Worm (Caenorhabditis elegans) whole organism, L1 larva: ENCODE measurements around the gene Y116F11B.7.

Experiments
- C04F5.9 ChIP-seq: sonication (generic microtip); optimal IDR thresholded peaks from 2 replicates; lab custom pipeline; 2016; ENCODE audit warnings: missing genetic modification characterization, missing compliant biosample characterization
- C16A3.4 ChIP-seq: fragments of 150-350 bp; optimal IDR thresholded peaks from 2 replicates; lab custom pipeline; 2014; ENCODE audit warnings: missing biosample characterization, missing genetic modification characterization
- C34B4.2 ChIP-seq: sonication (generic microtip); optimal IDR thresholded peaks from 2 replicates; lab custom pipeline; 2017; ENCODE audit warnings: mild to moderate bottlenecking, missing genetic modification characterization, missing compliant biosample characterization
- F16B12.6 ChIP-seq: fragments of 150-350 bp; optimal IDR thresholded peaks from 2 replicates; lab custom pipeline; 2014; ENCODE audit warnings: missing biosample characterization, missing genetic modification characterization
- Y116A8C.19 ChIP-seq: sonication (generic microtip); optimal IDR thresholded peaks from 2 replicates; lab custom pipeline; 2016; ENCODE audit warnings: missing compliant biosample characterization, missing genetic modification characterization, borderline replicate concordance
- aha-1 ChIP-seq: fragments of 150-350 bp; optimal IDR thresholded peaks from 2 replicates; lab custom pipeline; 2014; ENCODE audit warnings: missing biosample characterization, missing genetic modification characterization
- ama-1 ChIP-seq: fragments of 150-350 bp; optimal IDR thresholded peaks from 2 replicates; lab custom pipeline; 2014
- blmp-1 ChIP-seq: fragments of 150-350 bp; optimal IDR thresholded peaks from 2 replicates; lab custom pipeline; 2014; ENCODE audit warnings: missing biosample characterization, missing genetic modification characterization
- ceh-63 ChIP-seq: fragments of 200-800 bp; sonication (Bioruptor generic); optimal IDR thresholded peaks from 2 replicates; lab custom pipeline; 2018; ENCODE audit warnings: mild to moderate bottlenecking, missing genetic modification characterization, missing compliant biosample characterization
- ceh-8 ChIP-seq: fragments of 200-800 bp; sonication (Bioruptor generic); optimal IDR thresholded peaks from 2 replicates; lab custom pipeline; 2018; ENCODE audit warnings: mild to moderate bottlenecking, missing genetic modification characterization, moderate library complexity, missing compliant biosample characterization
- ceh-82 ChIP-seq, 3 experiments: fragments of 150-350 bp in 1 of 3; sonication (generic microtip) in 2 of 3; optimal IDR thresholded peaks; 2 replicates each; lab custom pipeline; 2014 to 2017; ENCODE audit warnings: missing biosample characterization in 3 of 3, missing genetic modification characterization in 3 of 3
- ceh-88 ChIP-seq: fragments of 200-800 bp; sonication (Bioruptor generic); IDR thresholded peaks from 2 replicates; pipeline ENCODE4 v1.3.6; 2022; ENCODE audit warnings: missing genetic modification characterization, missing compliant biosample characterization
- ces-1 ChIP-seq: fragments of 150-350 bp; optimal IDR thresholded peaks from 2 replicates; lab custom pipeline; 2014; ENCODE audit warnings: missing biosample characterization, missing genetic modification reagents, missing genetic modification characterization
- dsc-1 ChIP-seq: sonication (generic microtip); optimal IDR thresholded peaks from 2 replicates; lab custom pipeline; 2016; ENCODE audit warnings: mild to moderate bottlenecking, missing genetic modification characterization, missing compliant biosample characterization
- efl-1 ChIP-seq, 4 experiments: fragments of 150-350 bp; optimal IDR thresholded peaks in 3 of 4; peaks in 1 of 4; 1 replicate in 1 of 4; 2 replicates in 3 of 4; lab custom pipeline; 2014; ENCODE audit warnings: missing biosample characterization in 2 of 4, missing genetic modification characterization in 2 of 4, missing genetic modification reagents in 2 of 4
- efl-3 ChIP-seq: fragments of 200-800 bp; sonication (Bioruptor generic); optimal IDR thresholded peaks from 2 replicates; lab custom pipeline; 2018; ENCODE audit warnings: mild to moderate bottlenecking, missing genetic modification characterization, missing compliant biosample characterization
- egl-27 ChIP-seq, 2 experiments: fragments of 150-350 bp in 1 of 2; sonication (generic microtip); optimal IDR thresholded peaks; 3 replicates each; lab custom pipeline; 2017 to 2018; ENCODE audit warnings: missing biosample characterization in 2 of 2, missing genetic modification characterization in 2 of 2, missing genetic modification reagents in 2 of 2
- elt-2 ChIP-seq: sonication (generic microtip); optimal IDR thresholded peaks from 2 replicates; lab custom pipeline; 2016; ENCODE audit warnings: missing genetic modification characterization, mild to moderate bottlenecking, inconsistent platforms, missing compliant biosample characterization, missing genetic modification reagents
- ets-5 ChIP-seq: fragments of 200-800 bp; sonication (Bioruptor generic); IDR thresholded peaks from 2 replicates; pipeline ENCODE4 v1.3.6; 2022; ENCODE audit warnings: missing genetic modification characterization, missing compliant biosample characterization
- hlh-4 ChIP-seq: sonication (generic microtip); optimal IDR thresholded peaks from 2 replicates; lab custom pipeline; 2016; ENCODE audit warnings: mild to moderate bottlenecking, missing genetic modification characterization, missing compliant biosample characterization
- hpl-2 ChIP-seq: fragments of 150-350 bp; optimal IDR thresholded peaks from 2 replicates; lab custom pipeline; 2014; ENCODE audit warnings: missing biosample characterization, missing genetic modification reagents, missing genetic modification characterization
- isw-1 ChIP-seq: fragments of 200-800 bp; sonication (Bioruptor generic); IDR thresholded peaks from 2 replicates; pipeline ENCODE4 v1.3.6; 2022; ENCODE audit warnings: missing genetic modification characterization, missing compliant biosample characterization
- jun-1 ChIP-seq: fragments of 150-350 bp; optimal IDR thresholded peaks from 2 replicates; lab custom pipeline; 2014; ENCODE audit warnings: missing biosample characterization, missing genetic modification reagents, missing genetic modification characterization
- lin-15B ChIP-seq: fragments of 150-350 bp; sonication (generic microtip); optimal IDR thresholded peaks from 3 replicates; lab custom pipeline; 2014; ENCODE audit warnings: missing biosample characterization, missing genetic modification characterization
- lin-35 ChIP-seq, 2 experiments: fragments of 150-350 bp; optimal IDR thresholded peaks; 2 replicates each; lab custom pipeline; 2014; ENCODE audit warnings: missing biosample characterization in 2 of 2, missing genetic modification characterization in 2 of 2, missing genetic modification reagents in 2 of 2
- lin-39 ChIP-seq: fragments of 150-350 bp; optimal IDR thresholded peaks from 2 replicates; lab custom pipeline; 2014; ENCODE audit warnings: missing biosample characterization, missing genetic modification reagents, missing genetic modification characterization
- lir-3 ChIP-seq: sonication (generic microtip); optimal IDR thresholded peaks from 2 replicates; lab custom pipeline; 2016; ENCODE audit warnings: mild to moderate bottlenecking, missing genetic modification characterization, moderate library complexity, missing compliant biosample characterization; ENCODE audit not compliant: poor library complexity
- lsy-2 ChIP-seq, 2 experiments: fragments of 150-350 bp; optimal IDR thresholded peaks; 2 replicates each; lab custom pipeline; 2014; ENCODE audit warnings: missing biosample characterization in 2 of 2, missing genetic modification characterization in 2 of 2
- mep-1 ChIP-seq: fragments of 150-350 bp; optimal IDR thresholded peaks from 2 replicates; lab custom pipeline; 2014; ENCODE audit warnings: missing biosample characterization, missing genetic modification characterization
- nhr-11 ChIP-seq: fragments of 150-350 bp; optimal IDR thresholded peaks from 2 replicates; lab custom pipeline; 2014; ENCODE audit warnings: missing biosample characterization, missing genetic modification characterization
- nhr-12 ChIP-seq: sonication (generic microtip); optimal IDR thresholded peaks from 2 replicates; lab custom pipeline; 2017; ENCODE audit warnings: missing biosample characterization, missing genetic modification characterization
- nhr-19 ChIP-seq: fragments of 200-800 bp; sonication (Bioruptor generic); conservative IDR thresholded peaks from 2 replicates; pipeline ENCODE4 v1.3.6; 2022; ENCODE audit warnings: missing genetic modification characterization, missing compliant biosample characterization
- nhr-237 ChIP-seq: fragments of 150-350 bp; optimal IDR thresholded peaks from 2 replicates; lab custom pipeline; 2014; ENCODE audit warnings: missing biosample characterization, missing genetic modification characterization
- nhr-28 ChIP-seq: fragments of 150-350 bp; optimal IDR thresholded peaks from 2 replicates; lab custom pipeline; 2014; ENCODE audit warnings: missing biosample characterization, missing genetic modification characterization
- nhr-71 ChIP-seq: sonication (generic microtip); optimal IDR thresholded peaks from 2 replicates; lab custom pipeline; 2016; ENCODE audit warnings: mild to moderate bottlenecking, missing genetic modification characterization, moderate library complexity, missing compliant biosample characterization
- nhr-77 ChIP-seq: fragments of 150-350 bp; optimal IDR thresholded peaks from 2 replicates; lab custom pipeline; 2014; ENCODE audit warnings: missing biosample characterization, missing genetic modification characterization
- nhr-84 ChIP-seq: sonication (generic microtip); optimal IDR thresholded peaks from 2 replicates; lab custom pipeline; 2017; ENCODE audit warnings: missing biosample characterization, missing genetic modification characterization
- pax-3 ChIP-seq: fragments of 200-800 bp; sonication (Bioruptor generic); optimal IDR thresholded peaks from 2 replicates; lab custom pipeline; 2018; ENCODE audit warnings: mild to moderate bottlenecking, missing genetic modification characterization, moderate library complexity, missing compliant biosample characterization
- rnt-1 ChIP-seq: sonication (generic microtip); optimal IDR thresholded peaks from 2 replicates; lab custom pipeline; 2016; ENCODE audit warnings: mild to moderate bottlenecking, missing genetic modification characterization, moderate library complexity, missing compliant biosample characterization
- snu-23 ChIP-seq: sonication (generic microtip); optimal IDR thresholded peaks from 2 replicates; lab custom pipeline; 2016; ENCODE audit warnings: missing genetic modification characterization, missing compliant biosample characterization
- sptf-1 ChIP-seq: fragments of 150-350 bp; optimal IDR thresholded peaks from 2 replicates; lab custom pipeline; 2014; ENCODE audit warnings: missing biosample characterization, missing genetic modification characterization
- sup-37 ChIP-seq: fragments of 200-800 bp; sonication (Bioruptor generic); optimal IDR thresholded peaks from 2 replicates; lab custom pipeline; 2018; ENCODE audit warnings: mild to moderate bottlenecking, missing genetic modification characterization, missing compliant biosample characterization
- swsn-7 ChIP-seq: sonication (generic microtip); optimal IDR thresholded peaks from 2 replicates; lab custom pipeline; 2016; ENCODE audit warnings: missing genetic modification characterization, missing compliant biosample characterization
- tbx-2 ChIP-seq: sonication (generic microtip); optimal IDR thresholded peaks from 2 replicates; lab custom pipeline; 2016; ENCODE audit warnings: missing genetic modification characterization, missing compliant biosample characterization
- tlp-1 ChIP-seq: fragments of 150-350 bp; optimal IDR thresholded peaks from 2 replicates; lab custom pipeline; 2014; ENCODE audit warnings: missing biosample characterization, missing genetic modification characterization
- unc-130 ChIP-seq: fragments of 150-350 bp; optimal IDR thresholded peaks from 2 replicates; lab custom pipeline; 2017; ENCODE audit warnings: missing biosample characterization, missing genetic modification characterization, inconsistent platforms
- unc-86 ChIP-seq: sonication (generic microtip); optimal IDR thresholded peaks from 2 replicates; lab custom pipeline; 2016; ENCODE audit warnings: missing genetic modification characterization, missing compliant biosample characterization
- xbp-1 ChIP-seq: sonication (generic microtip); optimal IDR thresholded peaks from 2 replicates; lab custom pipeline; 2016; ENCODE audit warnings: missing genetic modification characterization, missing compliant biosample characterization
- ztf-11 ChIP-seq, 2 experiments: sonication (generic microtip); optimal IDR thresholded peaks; 2 replicates each; lab custom pipeline; 2016 to 2017; ENCODE audit warnings: missing genetic modification characterization in 2 of 2, missing biosample characterization in 1 of 2, missing compliant biosample characterization in 1 of 2

Gene Y116F11B.7

DNA sequence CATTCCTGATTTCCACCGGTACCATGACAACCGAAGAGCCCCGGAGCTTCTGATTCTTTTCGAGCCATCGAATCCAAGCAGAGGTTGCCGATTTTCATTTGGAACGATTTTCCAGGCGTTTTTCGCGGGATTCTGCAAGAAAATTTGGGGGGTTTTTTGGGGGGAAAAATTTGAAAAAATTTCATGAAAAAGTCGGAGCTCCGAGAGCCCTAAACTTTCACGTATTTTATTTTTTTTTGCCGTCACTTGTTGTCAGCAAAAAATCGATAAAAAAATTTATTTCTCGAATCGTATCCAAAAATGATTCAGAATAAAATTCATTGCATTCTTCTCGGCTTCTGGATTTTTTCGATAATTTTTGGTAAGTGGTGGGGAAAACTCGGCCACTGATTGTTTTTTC lies 34.8 kb downstream of the Y116F11B.7 start, which contains the start of gene Y116F11B.13:
Y116F11B.13 (plus strand) TSS at position 301 of the 400 bp plus-strand sequence.
- TF ChIP-seq nhr-71 (tag; lab: Kevin White, UChicago) (no peak), ets-5 (GFP tag; lab: Robert Waterston, UW) (no peak), pax-3 (no peak), jun-1 (tag; lab: Kevin White, UChicago) (no peak), lsy-2 (tag; optimal IDR thresholded peaks at IDR 0.05; lab: Kevin White, UChicago) (no peak), sup-37 (GFP tag; lab: Kevin White, UChicago) (no peak), nhr-11 (tag; lab: Kevin White, UChicago) (no peak), ceh-82 (tag; optimal IDR thresholded peaks at IDR 0.05; lab: Kevin White, UChicago) (no peak), hlh-4 (tag; lab: Kevin White, UChicago) (no peak), C04F5.9 (tag; lab: Kevin White, UChicago) (no peak), ama-1 (no peak), C16A3.4 (tag; lab: Kevin White, UChicago) (no peak), snu-23 (GFP tag; lab: Kevin White, UChicago) (no peak), ztf-11 (tag; optimal IDR thresholded peaks at IDR 0.05; lab: Kevin White, UChicago) (no peak), nhr-19 (GFP tag; lab: Robert Waterston, UW) (no peak), nhr-84 (tag; lab: Kevin White, UChicago) (no peak), tlp-1 (tag; lab: Kevin White, UChicago) (no peak), lin-35 (GFP tag; optimal IDR thresholded peaks at IDR 0.05; lab: Kevin White, UChicago) (no peak)

DNA sequence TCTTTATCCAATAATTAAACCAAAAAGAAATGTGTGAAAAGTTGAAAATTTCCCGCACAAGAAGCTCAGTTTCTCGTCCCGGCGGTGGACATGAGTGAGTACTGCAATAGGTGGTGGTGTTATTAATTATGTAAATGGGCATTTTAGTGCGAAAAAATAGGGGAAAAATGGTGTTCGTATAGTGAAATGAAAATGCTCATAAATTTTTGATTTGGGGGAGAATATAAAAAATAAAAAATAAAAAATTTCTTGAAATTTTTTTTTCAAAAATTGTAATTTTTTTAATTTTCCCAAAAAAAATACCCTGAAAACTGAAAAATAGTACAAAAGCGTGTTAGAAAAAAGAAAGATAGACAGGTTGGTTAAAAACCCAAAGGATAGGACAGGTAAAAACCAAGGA lies 47.1 kb downstream of the Y116F11B.7 start, which contains the start of gene gly-4:
gly-4 (minus strand) TSS at position 101 of the 400 bp plus-strand sequence.
- no peak for TF ChIP-seq C04F5.9 (tag; lab: Kevin White, UChicago)
- no peak for TF ChIP-seq nhr-11 (tag; lab: Kevin White, UChicago)
- TF ChIP-seq lin-39, result no peak
- TF ChIP-seq C34B4.2 (tag; lab: Kevin White, UChicago), result no peak
- no peak for TF ChIP-seq unc-86 (tag; lab: Kevin White, UChicago)
- TF ChIP-seq, all 84 proteins: peak for 0

DNA sequence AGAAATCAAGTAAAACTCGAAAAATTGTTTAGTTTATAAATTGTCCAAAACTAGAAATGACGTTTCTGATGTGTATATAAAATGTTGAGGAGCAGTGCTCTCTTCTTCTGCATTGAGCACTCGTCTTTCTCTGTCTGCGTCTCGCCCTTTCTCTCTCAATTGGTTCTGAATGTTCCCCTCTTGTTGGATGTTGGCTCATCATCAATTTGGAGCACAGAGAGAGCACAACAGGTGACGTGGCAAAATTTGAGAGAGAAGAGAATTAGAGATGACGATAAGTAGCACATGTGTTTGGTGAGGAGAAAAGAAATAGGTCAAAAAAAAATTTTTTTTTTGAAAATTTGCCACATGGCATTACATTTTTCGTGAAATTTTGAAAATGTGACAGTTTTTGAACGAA lies 49.4 kb downstream of the Y116F11B.7 start:
- TF ChIP-seq sptf-1 (no peak), nhr-237 (tag; lab: Kevin White, UChicago) (no peak), ces-1 (GFP tag; lab: Kevin White, UChicago) (no peak), nhr-19 (GFP tag; lab: Robert Waterston, UW) (peak; percentile 50), nhr-11 (tag; lab: Kevin White, UChicago) (peak; percentile 29), lir-3 (no peak), unc-130 (tag; lab: Kevin White, UChicago) (no peak), nhr-77 (no peak), nhr-12 (tag; lab: Kevin White, UChicago) (no peak), efl-1 (optimal IDR thresholded peaks at IDR 0.05; lab: Kevin White, UChicago) (peak; percentile 40 to 50), efl-1 (GFP tag; optimal IDR thresholded peaks at IDR 0.05 in 1 of 2; lab: Kevin White, UChicago) (peak; percentile 34 to 86), hpl-2 (no peak), F16B12.6 (peak; percentile 24), ztf-11 (tag; optimal IDR thresholded peaks at IDR 0.05; lab: Kevin White, UChicago) (no peak), nhr-28 (tag; lab: Kevin White, UChicago) (no peak), mep-1 (tag; lab: Kevin White, UChicago) (peak; percentile 48), swsn-7 (tag; lab: Kevin White, UChicago) (peak; percentile 50), elt-2 (tag; lab: Kevin White, UChicago) (no peak), tbx-2 (peak; percentile 29), Y116A8C.19 (tag; lab: Kevin White, UChicago) (no peak), isw-1 (GFP tag; lab: Robert Waterston, UW) (no peak), ceh-63 (GFP tag; lab: Kevin White, UChicago) (no peak), ceh-8 (GFP tag; lab: Kevin White, UChicago) (no peak), blmp-1 (no peak), dsc-1 (peak; percentile 81), lin-15B (tag; lab: Kevin White, UChicago) (no peak), ceh-88 (no peak), xbp-1 (tag; lab: Kevin White, UChicago) (peak; percentile 35), egl-27 (tag; optimal IDR thresholded peaks at IDR 0.05; lab: Kevin White, UChicago) (peak in 1 of 2 experiments; percentile 29), snu-23 (GFP tag; lab: Kevin White, UChicago) (peak; percentile 65), ama-1 (no peak), aha-1 (tag; lab: Kevin White, UChicago) (no peak), rnt-1 (tag; lab: Kevin White, UChicago) (peak; percentile 86), efl-3 (no peak)
